Worm (Caenorhabditis elegans) whole organism, L1 larva: ENCODE results near the gene ugt-30.

Experiments
- lin-35 ChIP-seq, 2 experiments: fragments of 150-350 bp; optimal IDR thresholded peaks; 2 replicates each; lab custom pipeline; 2014; ENCODE audit warnings: missing biosample characterization in 2 of 2, missing genetic modification characterization in 2 of 2, missing genetic modification reagents in 2 of 2
- unc-62 ChIP-seq: fragments of 150-350 bp; optimal IDR thresholded peaks from 2 replicates; lab custom pipeline; 2014; ENCODE audit warnings: missing biosample characterization, missing genetic modification reagents, missing genetic modification characterization
- ztf-4 ChIP-seq: fragments of 150-350 bp; optimal IDR thresholded peaks from 2 replicates; lab custom pipeline; 2014; ENCODE audit warnings: missing biosample characterization, missing genetic modification characterization

- no peak for TF ChIP-seq ztf-4 (tag; lab: Kevin White, UChicago)
- no peak for TF ChIP-seq lin-35 (GFP tag; optimal IDR thresholded peaks at IDR 0.05; lab: Kevin White, UChicago)
- no peak for TF ChIP-seq unc-62 (GFP tag; lab: Kevin White, UChicago)
Observed at ce11 chrV:15090457-15090856, 34.6 kb downstream of the ugt-30 start, which contains the start of gene C01G10.17.
